Fruit fly (Drosophila melanogaster) whole organism, adult: ENCODE data around the gene CG6236.

Experiments used
- CG11617 ChIP-seq: fragments of 200-800 bp; sonication (Bioruptor generic); optimal IDR thresholded peaks from 2 replicates; lab custom pipeline; 2017; ENCODE audit warnings: mild to moderate bottlenecking, missing biosample characterization, missing genetic modification reagents, missing genetic modification characterization
- CG12768 ChIP-seq: fragments of 200-800 bp; sonication (Bioruptor generic); optimal IDR thresholded peaks from 2 replicates; lab custom pipeline; 2017; ENCODE audit warnings: missing biosample characterization, missing genetic modification characterization, mild to moderate bottlenecking, moderate library complexity, missing genetic modification reagents
- CG14711 ChIP-seq: fragments of 200-800 bp; sonication (Bioruptor generic); optimal IDR thresholded peaks from 2 replicates; lab custom pipeline; 2018; ENCODE audit warnings: missing biosample characterization, mild to moderate bottlenecking, missing genetic modification characterization, moderate library complexity
- CG1620 ChIP-seq: fragments of 200-800 bp; sonication (Bioruptor generic); optimal IDR thresholded peaks from 2 replicates; lab custom pipeline; 2016; ENCODE audit warnings: missing biosample characterization, missing genetic modification characterization
- CG33017 ChIP-seq: fragments of 200-800 bp; sonication (Bioruptor generic); optimal IDR thresholded peaks from 2 replicates; lab custom pipeline; 2018; ENCODE audit warnings: missing biosample characterization, mild to moderate bottlenecking, missing genetic modification characterization, moderate library complexity
- CG5204 ChIP-seq: fragments of 200-800 bp; sonication (Bioruptor generic); optimal IDR thresholded peaks from 2 replicates; lab custom pipeline; 2016; ENCODE audit warnings: missing biosample characterization, missing genetic modification characterization
- CG7045 ChIP-seq: fragments of 200-800 bp; sonication (Bioruptor generic); optimal IDR thresholded peaks from 2 replicates; lab custom pipeline; 2017; ENCODE audit warnings: missing biosample characterization, mild to moderate bottlenecking, missing genetic modification characterization
- CG7101 ChIP-seq: fragments of 200-800 bp; sonication (Bioruptor generic); optimal IDR thresholded peaks from 2 replicates; lab custom pipeline; 2018; ENCODE audit warnings: missing biosample characterization, mild to moderate bottlenecking, missing genetic modification characterization, moderate library complexity
- Clk ChIP-seq: fragments of 200-800 bp; sonication (Bioruptor generic); optimal IDR thresholded peaks from 2 replicates; lab custom pipeline; 2017; ENCODE audit warnings: missing biosample characterization, missing genetic modification characterization
- Crg-1 ChIP-seq: fragments of 200-800 bp; sonication (Bioruptor generic); optimal IDR thresholded peaks from 2 replicates; lab custom pipeline; 2016; ENCODE audit warnings: missing biosample characterization, missing genetic modification characterization
- Hr96 ChIP-seq: fragments of 200-800 bp; sonication (Bioruptor generic); optimal IDR thresholded peaks from 2 replicates; lab custom pipeline; 2016; ENCODE audit warnings: missing biosample characterization, missing genetic modification characterization
- Mnt ChIP-seq: fragments of 200-800 bp; sonication (Bioruptor generic); optimal IDR thresholded peaks from 2 replicates; lab custom pipeline; 2016; ENCODE audit warnings: missing biosample characterization, mild to moderate bottlenecking, missing genetic modification characterization
- bab1 ChIP-seq: fragments of 200-800 bp; sonication (Bioruptor generic); optimal IDR thresholded peaks from 3 replicates; lab custom pipeline; 2019; ENCODE audit warnings: missing biosample characterization, mild to moderate bottlenecking, missing genetic modification characterization, moderate library complexity
- cic ChIP-seq: fragments of 200-800 bp; sonication (Bioruptor generic); optimal IDR thresholded peaks from 2 replicates; lab custom pipeline; 2017; ENCODE audit warnings: missing biosample characterization, mild to moderate bottlenecking, missing genetic modification characterization, moderate library complexity
- cnc ChIP-seq, 2 experiments: fragments of >200 bp; optimal IDR thresholded peaks; 2 replicates each; lab custom pipeline; 2017
- kay ChIP-seq: fragments of 200-800 bp; sonication (Bioruptor generic); peaks from one replicate; lab custom pipeline; 2016; ENCODE audit warnings: missing biosample characterization, missing genetic modification characterization, borderline replicate concordance
- ovo ChIP-seq: fragments of 200-800 bp; sonication (Bioruptor generic); optimal IDR thresholded peaks from 2 replicates; lab custom pipeline; 2016; ENCODE audit warnings: missing biosample characterization, missing genetic modification characterization
- pad ChIP-seq: fragments of 200-800 bp; sonication (Bioruptor generic); optimal IDR thresholded peaks from 3 replicates; lab custom pipeline; 2017; ENCODE audit warnings: missing biosample characterization, missing genetic modification characterization, mild to moderate bottlenecking, moderate library complexity, missing genetic modification reagents
- tj ChIP-seq: fragments of 200-800 bp; sonication (Bioruptor generic); optimal IDR thresholded peaks from 3 replicates; lab custom pipeline; 2017; ENCODE audit warnings: missing biosample characterization, mild to moderate bottlenecking, missing genetic modification characterization, moderate library complexity
- toe ChIP-seq: fragments of 200-800 bp; sonication (Bioruptor generic); optimal IDR thresholded peaks from 2 replicates; lab custom pipeline; 2016; ENCODE audit warnings: missing biosample characterization, missing genetic modification characterization

Gene CG6236

dm6 chr3R:15292241-15293004 lies 35.6 kb downstream of the CG6236 start:
- TF ChIP-seq kay (peak; percentile 35), ovo (GFP tag; lab: Kevin White, UChicago) (no peak), Clk (GFP tag; lab: Kevin White, UChicago) (peak; percentile 5), cic (GFP tag; lab: Kevin White, UChicago) (no peak), CG7101 (tag; lab: Kevin White, UChicago) (no peak), toe (GFP tag; lab: Kevin White, UChicago) (no peak), CG12768 (GFP tag; lab: Kevin White, UChicago) (no peak), pad (GFP tag; lab: Kevin White, UChicago) (peak; percentile 81), bab1 (GFP tag; lab: Kevin White, UChicago) (no peak), CG1620 (GFP tag; lab: Kevin White, UChicago) (no peak), tj (no peak)

DNA sequence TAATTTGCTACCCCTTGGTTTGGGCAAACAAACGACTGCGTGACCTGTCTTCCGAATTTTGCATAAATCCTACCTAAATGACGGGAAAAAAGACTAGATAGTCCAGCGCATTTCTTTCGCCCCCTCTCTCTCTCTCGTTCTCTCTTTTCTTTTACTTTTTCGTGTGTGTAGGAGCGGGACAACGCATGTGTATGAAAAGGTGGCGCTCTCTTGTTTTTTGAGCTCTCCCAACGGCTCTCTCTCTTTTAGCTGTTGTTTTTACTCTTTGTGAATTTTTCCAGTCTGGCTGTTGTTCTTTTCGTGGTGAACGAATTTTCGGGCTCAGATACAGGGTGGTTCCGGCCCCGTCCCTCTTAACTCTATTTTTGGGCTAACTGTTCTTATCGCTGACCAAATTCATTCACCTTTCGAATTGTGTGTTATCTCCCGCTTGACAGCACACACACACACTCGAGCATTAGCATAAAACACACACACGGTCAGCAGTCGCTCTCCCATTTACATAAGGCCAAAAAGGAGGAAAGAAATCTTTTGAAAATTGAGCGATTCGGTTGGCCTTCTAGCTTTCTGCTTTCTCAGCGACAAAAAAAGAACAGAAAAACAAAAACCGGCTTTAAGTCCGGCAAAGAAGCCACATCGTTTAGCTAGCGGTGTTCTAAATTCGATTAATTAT lies 36.4 kb downstream of the CG6236 start:
- peak; percentile 7 for TF ChIP-seq bab1 (GFP tag; lab: Kevin White, UChicago)
- no peak for TF ChIP-seq CG14711 (tag; lab: Kevin White, UChicago)
- TF ChIP-seq pad (GFP tag; lab: Kevin White, UChicago), result peak; percentile 15
- no peak for TF ChIP-seq ovo (GFP tag; lab: Kevin White, UChicago)
- TF ChIP-seq Crg-1 (GFP tag; lab: Kevin White, UChicago), result peak; percentile 15

dm6 chr3R:15290642-15291118 lies 37.4 kb downstream of the CG6236 start, which contains the start of gene CG45218:
CG45218 (minus strand) TSS chr3R:15290799.
- TF ChIP-seq tj, result peak; percentile 78
- TF ChIP-seq Mnt (GFP tag; lab: Kevin White, UChicago), result peak; percentile 41
- no peak for TF ChIP-seq CG5204 (GFP tag; lab: Kevin White, UChicago)
- TF ChIP-seq cic (GFP tag; lab: Kevin White, UChicago), result peak; percentile 53
- TF ChIP-seq Crg-1 (GFP tag; lab: Kevin White, UChicago), result no peak
- TF ChIP-seq CG1620 (GFP tag; lab: Kevin White, UChicago), result peak; percentile 34
- TF ChIP-seq ovo (GFP tag; lab: Kevin White, UChicago), result peak; percentile 26
- TF ChIP-seq CG12768 (GFP tag; lab: Kevin White, UChicago), result peak; percentile 20
- no peak for TF ChIP-seq CG11617 (GFP tag; lab: Kevin White, UChicago)
- TF ChIP-seq CG7101 (tag; lab: Kevin White, UChicago), result peak; percentile 2
- peak; percentile 15 for TF ChIP-seq CG33017 (tag; lab: Kevin White, UChicago)
- peak; percentile 85 for TF ChIP-seq pad (GFP tag; lab: Kevin White, UChicago)
- TF ChIP-seq kay, result peak; percentile 95

dm6 chr3R:15289828-15290641 lies 38.0 kb downstream of the CG6236 start:
- TF ChIP-seq pad (GFP tag; lab: Kevin White, UChicago) (peak; percentile 20), kay (no peak), ovo (GFP tag; lab: Kevin White, UChicago) (peak; percentile 98), CG11617 (GFP tag; lab: Kevin White, UChicago) (no peak)

- no peak for TF ChIP-seq pad (GFP tag; lab: Kevin White, UChicago)
- TF ChIP-seq bab1 (GFP tag; lab: Kevin White, UChicago), result no peak
- TF ChIP-seq CG11617 (GFP tag; lab: Kevin White, UChicago), result no peak
- TF ChIP-seq CG1620 (GFP tag; lab: Kevin White, UChicago), result no peak
- no peak for TF ChIP-seq Clk (GFP tag; lab: Kevin White, UChicago)
- no peak for TF ChIP-seq CG5204 (GFP tag; lab: Kevin White, UChicago)
- no peak for TF ChIP-seq cnc (optimal IDR thresholded peaks at IDR 0.05; lab: Kevin White, UChicago)
- TF ChIP-seq Crg-1 (GFP tag; lab: Kevin White, UChicago), result no peak
- no peak for TF ChIP-seq toe (GFP tag; lab: Kevin White, UChicago)
- TF ChIP-seq Hr96 (GFP tag; lab: Kevin White, UChicago), result no peak
- no peak for TF ChIP-seq CG7101 (tag; lab: Kevin White, UChicago)
- no peak for TF ChIP-seq CG7045 (GFP tag; lab: Kevin White, UChicago)
- no peak for TF ChIP-seq CG33017 (tag; lab: Kevin White, UChicago)
- no peak for TF ChIP-seq cic (GFP tag; lab: Kevin White, UChicago)
- no peak for TF ChIP-seq CG12768 (GFP tag; lab: Kevin White, UChicago)
- TF ChIP-seq tj, result no peak
- no peak for TF ChIP-seq Mnt (GFP tag; lab: Kevin White, UChicago)
- TF ChIP-seq ovo (GFP tag; lab: Kevin White, UChicago), result no peak
- TF ChIP-seq kay, result no peak
These were observed 39.3 kb downstream of the CG6236 start for dm6 chr3R:15288802-15289201.
